Worm (Caenorhabditis elegans) whole organism, late embryonic: ENCODE data around the gene B0507.3.

Experiments used
- C38D4.7 ChIP-seq: fragments of 200-800 bp; sonication (Bioruptor generic); optimal IDR thresholded peaks from 2 replicates; lab custom pipeline; 2018; ENCODE audit warnings: mild to moderate bottlenecking, missing genetic modification characterization, moderate library complexity, missing compliant biosample characterization
- K02D7.2 ChIP-seq: sonication (generic microtip); optimal IDR thresholded peaks from 2 replicates; lab custom pipeline; 2017; ENCODE audit warnings: mild to moderate bottlenecking, missing genetic modification characterization, missing compliant biosample characterization
- T23F11.4 ChIP-seq: fragments of 200-800 bp; sonication (Bioruptor generic); optimal IDR thresholded peaks from 2 replicates; lab custom pipeline; 2018; ENCODE audit warnings: mild to moderate bottlenecking, missing genetic modification characterization, missing compliant biosample characterization
- Y22D7AL.16 ChIP-seq: sonication (generic microtip); optimal IDR thresholded peaks from 2 replicates; lab custom pipeline; 2016; ENCODE audit warnings: missing genetic modification characterization, missing compliant biosample characterization
- ahr-1 ChIP-seq: sonication (generic microtip); optimal IDR thresholded peaks from 2 replicates; lab custom pipeline; 2016; ENCODE audit warnings: missing genetic modification characterization, missing compliant biosample characterization
- ceh-14 ChIP-seq: sonication (generic microtip); optimal IDR thresholded peaks from 2 replicates; lab custom pipeline; 2016; ENCODE audit warnings: missing genotype, missing genetic modification characterization, missing compliant biosample characterization
- ceh-2 ChIP-seq: sonication (generic microtip); optimal IDR thresholded peaks from 2 replicates; lab custom pipeline; 2016; ENCODE audit warnings: missing genotype, missing genetic modification characterization, missing compliant biosample characterization
- ceh-24 ChIP-seq: sonication (generic microtip); optimal IDR thresholded peaks from 2 replicates; lab custom pipeline; 2016; ENCODE audit warnings: mild to moderate bottlenecking, missing genetic modification characterization, missing compliant biosample characterization
- ceh-30 ChIP-seq: fragments of 150-350 bp; optimal IDR thresholded peaks from 2 replicates; lab custom pipeline; 2014; ENCODE audit warnings: missing biosample characterization, missing genetic modification characterization
- ceh-31 ChIP-seq: sonication (generic microtip); optimal IDR thresholded peaks from 2 replicates; lab custom pipeline; 2016; ENCODE audit warnings: missing genetic modification characterization, missing compliant biosample characterization
- ceh-34 ChIP-seq: sonication (generic microtip); optimal IDR thresholded peaks from 2 replicates; lab custom pipeline; 2016; ENCODE audit warnings: mild to moderate bottlenecking, missing genetic modification characterization, missing compliant biosample characterization
- ceh-45 ChIP-seq: fragments of 200-800 bp; sonication (Bioruptor generic); IDR thresholded peaks from 2 replicates; pipeline ENCODE4 v1.3.6; 2022; ENCODE audit warnings: missing genetic modification reagents, missing genetic modification characterization, missing compliant biosample characterization
- ceh-6 ChIP-seq: fragments of 200-800 bp; sonication (Bioruptor generic); optimal IDR thresholded peaks from 2 replicates; lab custom pipeline; 2018; ENCODE audit warnings: mild to moderate bottlenecking, missing genetic modification characterization, missing compliant biosample characterization
- che-1 ChIP-seq: sonication (generic microtip); optimal IDR thresholded peaks from 2 replicates; lab custom pipeline; 2016; ENCODE audit warnings: mild to moderate bottlenecking, missing genetic modification characterization, missing compliant biosample characterization
- dmd-4 ChIP-seq: sonication (generic microtip); optimal IDR thresholded peaks from 2 replicates; lab custom pipeline; 2016; ENCODE audit warnings: borderline replicate concordance, missing genetic modification characterization, missing compliant biosample characterization
- ets-4 ChIP-seq: sonication (generic microtip); optimal IDR thresholded peaks from 2 replicates; lab custom pipeline; 2016; ENCODE audit warnings: missing genetic modification characterization, missing compliant biosample characterization
- fax-1 ChIP-seq: sonication (generic microtip); optimal IDR thresholded peaks from 2 replicates; lab custom pipeline; 2016; ENCODE audit warnings: missing genotype, missing genetic modification characterization, missing compliant biosample characterization
- gmeb-2 ChIP-seq: sonication (generic microtip); optimal IDR thresholded peaks from 2 replicates; lab custom pipeline; 2016; ENCODE audit warnings: missing genetic modification characterization, inconsistent platforms, missing compliant biosample characterization
- hlh-13 ChIP-seq: fragments of 200-800 bp; sonication (Bioruptor generic); optimal IDR thresholded peaks from 2 replicates; lab custom pipeline; 2018; ENCODE audit warnings: mild to moderate bottlenecking, missing genetic modification characterization, missing compliant biosample characterization
- hlh-30 ChIP-seq: sonication (generic microtip); optimal IDR thresholded peaks from 2 replicates; lab custom pipeline; 2017; ENCODE audit warnings: antibody characterized with exemption, missing genetic modification characterization, missing compliant biosample characterization; ENCODE audit not compliant: insufficient read depth
- hlh-6 ChIP-seq: sonication (generic microtip); optimal IDR thresholded peaks from 2 replicates; lab custom pipeline; 2016; ENCODE audit warnings: missing genotype, missing genetic modification characterization, missing compliant biosample characterization
- hlh-8 ChIP-seq: sonication (generic microtip); optimal IDR thresholded peaks from 2 replicates; lab custom pipeline; 2016; ENCODE audit warnings: missing genotype, missing genetic modification characterization, missing compliant biosample characterization
- lin-11 ChIP-seq: fragments of 200-800 bp; sonication (Bioruptor generic); optimal IDR thresholded peaks from 2 replicates; lab custom pipeline; 2018; ENCODE audit warnings: mild to moderate bottlenecking, missing genetic modification characterization, missing compliant biosample characterization
- mec-3 ChIP-seq: sonication (generic microtip); optimal IDR thresholded peaks from 2 replicates; lab custom pipeline; 2016; ENCODE audit warnings: borderline replicate concordance, missing genetic modification characterization, missing compliant biosample characterization
- nfya-1 ChIP-seq: sonication (generic microtip); optimal IDR thresholded peaks from 2 replicates; lab custom pipeline; 2017; ENCODE audit warnings: missing genetic modification characterization, mild to moderate bottlenecking, missing compliant biosample characterization, antibody characterized with exemption, moderate library complexity
- nhr-11 ChIP-seq: fragments of 150-350 bp; optimal IDR thresholded peaks from 2 replicates; lab custom pipeline; 2014; ENCODE audit warnings: missing biosample characterization, missing genetic modification characterization
- nhr-232 ChIP-seq: sonication (generic microtip); optimal IDR thresholded peaks from 2 replicates; lab custom pipeline; 2016; ENCODE audit warnings: missing genetic modification characterization, missing compliant biosample characterization
- npax-4 ChIP-seq: sonication (generic microtip); optimal IDR thresholded peaks from 2 replicates; lab custom pipeline; 2016; ENCODE audit warnings: missing genetic modification characterization, missing compliant biosample characterization
- odd-2 ChIP-seq: sonication (generic microtip); optimal IDR thresholded peaks from 2 replicates; lab custom pipeline; 2017; ENCODE audit warnings: antibody characterized with exemption, mild to moderate bottlenecking, missing genetic modification characterization, missing compliant biosample characterization
- pag-3 ChIP-seq: sonication (generic microtip); optimal IDR thresholded peaks from 2 replicates; lab custom pipeline; 2016; ENCODE audit warnings: missing compliant biosample characterization, missing genetic modification characterization, borderline replicate concordance
- pat-9 ChIP-seq: fragments of 200-800 bp; sonication (Bioruptor generic); optimal IDR thresholded peaks from 2 replicates; lab custom pipeline; 2018; ENCODE audit warnings: mild to moderate bottlenecking, missing genetic modification characterization, moderate library complexity, missing compliant biosample characterization
- pax-1 ChIP-seq: fragments of 150-350 bp; optimal IDR thresholded peaks from 2 replicates; lab custom pipeline; 2014; ENCODE audit warnings: missing biosample characterization, missing genetic modification characterization
- pha-4 ChIP-seq: fragments of 150-350 bp; optimal IDR thresholded peaks from 2 replicates; lab custom pipeline; 2018; ENCODE audit warnings: missing biosample characterization, missing genetic modification reagents, missing genetic modification characterization
- pros-1 ChIP-seq: fragments of 150-350 bp; optimal IDR thresholded peaks from 2 replicates; lab custom pipeline; 2014; ENCODE audit warnings: missing biosample characterization, missing genetic modification reagents, missing genetic modification characterization
- ref-2 ChIP-seq: sonication (generic microtip); optimal IDR thresholded peaks from 2 replicates; lab custom pipeline; 2016; ENCODE audit warnings: missing genetic modification characterization, missing compliant biosample characterization
- rnt-1 ChIP-seq: sonication (generic microtip); optimal IDR thresholded peaks from 2 replicates; lab custom pipeline; 2016; ENCODE audit warnings: missing genetic modification characterization, missing compliant biosample characterization
- sdc-2 ChIP-seq: sonication (generic microtip); optimal IDR thresholded peaks from 2 replicates; lab custom pipeline; 2016; ENCODE audit warnings: missing genotype, missing genetic modification characterization, missing compliant biosample characterization
- sox-2 ChIP-seq: fragments of 200-800 bp; sonication (Bioruptor generic); IDR thresholded peaks from 2 replicates; pipeline ENCODE4 v1.3.6; 2022; ENCODE audit warnings: missing genetic modification reagents, missing genetic modification characterization, missing compliant biosample characterization
- tbx-7 ChIP-seq: sonication (generic microtip); optimal IDR thresholded peaks from 2 replicates; lab custom pipeline; 2016; ENCODE audit warnings: missing genotype, missing genetic modification characterization, missing compliant biosample characterization
- ttx-3 ChIP-seq: sonication (generic microtip); optimal IDR thresholded peaks from 2 replicates; lab custom pipeline; 2016; ENCODE audit warnings: missing genetic modification reagents, missing genetic modification characterization, missing compliant biosample characterization
- unc-3 ChIP-seq, 2 experiments: fragments of 200-800 bp in 1 of 2; sonication (Bioruptor generic) in 1 of 2; sonication (generic microtip) in 1 of 2; conservative IDR thresholded peaks in 1 of 2; optimal IDR thresholded peaks in 1 of 2; 2 replicates each; pipeline versions ENCODE4 v1.3.6 to Lab custom; 2016 to 2022; ENCODE audit warnings: missing compliant biosample characterization in 2 of 2, missing genetic modification characterization in 2 of 2, missing genetic modification reagents in 1 of 2
- unc-42 ChIP-seq: sonication (generic microtip); optimal IDR thresholded peaks from 2 replicates; lab custom pipeline; 2016; ENCODE audit warnings: missing genotype, missing genetic modification characterization, missing compliant biosample characterization
- zip-5 ChIP-seq: sonication (generic microtip); optimal IDR thresholded peaks from 2 replicates; lab custom pipeline; 2016; ENCODE audit warnings: missing genetic modification characterization, missing compliant biosample characterization

Gene B0507.3

DNA sequence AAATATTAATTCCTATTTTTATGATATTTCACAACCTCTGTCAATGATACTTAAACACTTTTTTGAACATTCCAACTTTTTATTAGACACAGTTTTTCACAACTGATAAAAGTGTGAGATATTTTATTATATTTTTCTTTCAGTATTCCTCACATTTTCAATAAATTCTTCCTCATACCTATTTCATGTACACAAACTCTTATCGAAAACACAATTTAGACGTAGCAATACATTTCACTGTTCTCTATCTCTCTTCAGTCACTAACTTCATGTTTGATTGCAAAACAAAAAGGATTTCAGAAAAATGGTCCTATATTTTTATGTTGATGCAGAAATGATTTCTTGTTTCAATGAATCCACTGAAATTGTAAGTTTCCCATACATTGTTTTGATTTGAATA lies 22.9 kb upstream of the B0507.3 start, which contains the start of gene B0507.6:
TSS of gene B0507.6 (plus strand) at position 301 of the 400 bp plus-strand sequence.
- TF ChIP-seq nhr-11 (tag; lab: Kevin White, UChicago) (no peak), tbx-7 (tag; lab: Kevin White, UChicago) (no peak), fax-1 (tag; lab: Kevin White, UChicago) (no peak), odd-2 (tag; lab: Kevin White, UChicago) (no peak), hlh-6 (no peak), hlh-13 (no peak), ceh-45 (GFP tag; lab: Robert Waterston, UW) (no peak), hlh-8 (no peak), pha-4 (no peak), pag-3 (tag; lab: Kevin White, UChicago) (no peak), Y22D7AL.16 (tag; lab: Kevin White, UChicago) (no peak), che-1 (no peak)
- TF ChIP-seq, all 69 proteins: peak for 0

DNA sequence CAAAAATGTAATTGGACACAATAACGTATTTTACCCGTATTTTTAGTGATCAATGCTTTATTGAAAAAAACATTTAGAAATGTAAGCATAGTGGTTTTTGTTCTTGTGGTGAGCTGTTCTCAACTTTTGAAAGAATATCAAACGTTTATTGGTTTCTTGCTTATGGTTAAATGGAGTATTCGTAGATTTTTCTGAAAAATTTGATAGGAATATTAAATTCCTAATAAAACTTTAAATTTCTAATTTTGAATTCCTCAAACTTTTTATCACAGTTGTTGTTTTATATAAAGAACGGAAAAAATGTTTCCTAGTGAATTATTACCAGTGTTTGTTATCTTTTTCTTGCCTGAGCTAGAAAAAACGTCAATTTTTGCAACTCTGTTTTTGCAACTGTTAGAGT lies 15.3 kb upstream of the B0507.3 start, which contains the start of gene B0507.5:
TSS of gene B0507.5 (plus strand) at position 301 of the 400 bp plus-strand sequence.
- no peak for TF ChIP-seq tbx-7 (tag; lab: Kevin White, UChicago)
- TF ChIP-seq pax-1, result no peak
- no peak for TF ChIP-seq lin-11 (tag; lab: Kevin White, UChicago)

ce11 chrV:8754670-8755069 lies 14.0 kb upstream of the B0507.3 start, which contains the start of gene B0507.4:
B0507.4 (plus strand) TSS chrV:8754970.
- TF ChIP-seq ceh-30 (tag; lab: Kevin White, UChicago), result no peak
- no peak for TF ChIP-seq ceh-6 (GFP tag; lab: Kevin White, UChicago)
- TF ChIP-seq dmd-4 (tag; lab: Kevin White, UChicago), result no peak
- TF ChIP-seq nhr-232 (tag; lab: Kevin White, UChicago), result no peak
- no peak for TF ChIP-seq unc-3 (GFP tag; conservative IDR thresholded peaks at IDR 0.05; lab: Robert Waterston, UW)
- no peak for TF ChIP-seq unc-3 (tag; optimal IDR thresholded peaks at IDR 0.05; lab: Kevin White, UChicago)
- TF ChIP-seq tbx-7 (tag; lab: Kevin White, UChicago), result no peak
- TF ChIP-seq K02D7.2 (tag; lab: Kevin White, UChicago), result no peak
- no peak for TF ChIP-seq odd-2 (tag; lab: Kevin White, UChicago)

DNA sequence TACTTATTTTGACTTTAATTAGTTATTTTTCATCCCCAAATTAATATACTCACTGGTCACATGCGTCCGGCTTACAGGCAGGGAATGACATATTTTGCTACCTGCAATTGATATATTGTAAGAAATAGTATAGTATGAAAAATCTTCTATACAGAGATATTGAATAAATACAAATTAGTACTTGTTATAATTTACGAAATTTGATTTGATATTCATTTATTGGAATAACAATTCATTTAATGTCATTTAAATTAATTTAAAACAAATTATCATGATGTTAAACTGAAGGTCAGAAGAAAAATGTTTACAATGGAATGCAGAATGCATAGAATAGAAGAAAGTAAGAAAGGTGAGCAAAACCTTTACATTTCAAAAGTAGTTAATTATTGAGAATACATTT lies 10.1 kb upstream of the B0507.3 start, which contains the start of gene B0507.7:
TSS of gene B0507.7 (minus strand) at position 101 of the 400 bp plus-strand sequence.
- no peak for TF ChIP-seq npax-4 (tag; lab: Kevin White, UChicago)
- no peak for TF ChIP-seq nfya-1 (tag; lab: Kevin White, UChicago)
- no peak for TF ChIP-seq unc-42 (tag; lab: Kevin White, UChicago)
- TF ChIP-seq rnt-1 (tag; lab: Kevin White, UChicago), result no peak
- no peak for TF ChIP-seq unc-3 (GFP tag; conservative IDR thresholded peaks at IDR 0.05; lab: Robert Waterston, UW)
- no peak for TF ChIP-seq unc-3 (tag; optimal IDR thresholded peaks at IDR 0.05; lab: Kevin White, UChicago)
- no peak for TF ChIP-seq lin-11 (tag; lab: Kevin White, UChicago)
- TF ChIP-seq mec-3 (tag; lab: Kevin White, UChicago), result no peak
- no peak for TF ChIP-seq nhr-232 (tag; lab: Kevin White, UChicago)
- TF ChIP-seq ceh-2 (tag; lab: Kevin White, UChicago), result no peak
- TF ChIP-seq pros-1, result no peak
- TF ChIP-seq ceh-14 (tag; lab: Kevin White, UChicago), result no peak
- no peak for TF ChIP-seq ets-4
- TF ChIP-seq ttx-3 (tag; lab: Kevin White, UChicago), result no peak
- TF ChIP-seq ceh-24, result no peak
- TF ChIP-seq hlh-30, result no peak
- TF ChIP-seq fax-1 (tag; lab: Kevin White, UChicago), result no peak
- TF ChIP-seq nhr-11 (tag; lab: Kevin White, UChicago), result no peak
- TF ChIP-seq ref-2 (tag; lab: Kevin White, UChicago), result no peak
- TF ChIP-seq, all 69 proteins: peak for 0

ce11 chrV:8760416-8760815 lies 8.3 kb upstream of the B0507.3 start, which contains the start of gene ddn-1:
ddn-1 (minus strand) TSS chrV:8760516.
- TF ChIP-seq Y22D7AL.16 (tag; lab: Kevin White, UChicago) (no peak), ceh-14 (tag; lab: Kevin White, UChicago) (no peak), zip-5 (no peak), pat-9 (tag; lab: Kevin White, UChicago) (no peak), ceh-34 (tag; lab: Kevin White, UChicago) (no peak), ref-2 (tag; lab: Kevin White, UChicago) (no peak), ceh-24 (no peak), ceh-31 (no peak), sdc-2 (tag; lab: Kevin White, UChicago) (no peak), mec-3 (tag; lab: Kevin White, UChicago) (no peak), gmeb-2 (no peak), T23F11.4 (GFP tag; lab: Kevin White, UChicago) (no peak), sox-2 (GFP tag; lab: Robert Waterston, UW) (no peak), ahr-1 (tag; lab: Kevin White, UChicago) (no peak), C38D4.7 (no peak), tbx-7 (tag; lab: Kevin White, UChicago) (no peak)
- TF ChIP-seq, all 69 proteins: peak for 0
